In the genomic region with DNA sequence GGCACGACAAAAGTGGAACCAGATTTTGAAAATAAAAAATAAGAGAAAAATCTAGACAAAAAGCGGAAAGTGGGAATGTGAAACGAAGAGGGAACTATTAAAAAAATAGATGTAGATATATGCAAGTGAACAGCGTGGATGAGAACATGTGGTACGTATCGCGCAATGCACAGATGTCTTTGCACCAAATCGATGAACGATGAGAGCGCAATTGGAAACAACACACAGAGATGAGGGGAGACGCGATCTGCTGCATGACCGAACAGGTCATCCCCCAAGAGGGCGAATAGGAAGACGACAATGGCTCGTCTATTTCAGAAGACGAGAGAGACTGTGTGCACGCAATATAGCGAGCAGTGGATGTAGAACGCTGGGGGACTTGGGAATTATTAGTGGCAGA, we compare ENCODE assay signal across 4 worm cellular contexts.
TF ChIP-seq lines count a peak whose summit lies in the region.

No protein-coding gene starts in this region.

TF ChIP-seq in whole organism, early embryonic, 17 proteins besides CTCF, POLR2A, EP300 and RAD21:
- TF ChIP-seq tbx-11 (GFP tag; IDR thresholded peaks at IDR 0.05; lab: Robert Waterston, UW) (no peak), hmg-4 (GFP tag; optimal IDR thresholded peaks at IDR 0.05; lab: Kevin White, UChicago) (peak; percentile 63), pes-1 (GFP tag; IDR thresholded peaks at IDR 0.05; lab: Robert Waterston, UW) (0 out of 2 replicates have a peak, but pooled peaks have one; percentile 43), sea-1 (GFP tag; conservative IDR thresholded peaks at IDR 0.05; lab: Robert Waterston, UW) (no peak)

TF ChIP-seq in whole organism, late embryonic, 69 proteins besides CTCF, POLR2A, EP300 and RAD21 (continues in another document):
- TF ChIP-seq pax-1 (tag; optimal IDR thresholded peaks at IDR 0.05; lab: Kevin White, UChicago) (no peak), ttx-3 (tag; optimal IDR thresholded peaks at IDR 0.05; lab: Kevin White, UChicago) (no peak), ref-2 (tag; optimal IDR thresholded peaks at IDR 0.05; lab: Kevin White, UChicago) (no peak), nhr-232 (tag; optimal IDR thresholded peaks at IDR 0.05; lab: Kevin White, UChicago) (no peak), nfya-1 (tag; optimal IDR thresholded peaks at IDR 0.05; lab: Kevin White, UChicago) (no peak), dmd-4 (tag; optimal IDR thresholded peaks at IDR 0.05; lab: Kevin White, UChicago; ENCODE audit: borderline replicate concordance) (no peak), ceh-31 (tag; optimal IDR thresholded peaks at IDR 0.05; lab: Kevin White, UChicago) (peak; percentile 39), ceh-34 (tag; optimal IDR thresholded peaks at IDR 0.05; lab: Kevin White, UChicago) (no peak), tbx-2 (tag; optimal IDR thresholded peaks at IDR 0.05; lab: Kevin White, UChicago) (peak; percentile 12), elt-2 (tag; optimal IDR thresholded peaks at IDR 0.05; lab: Kevin White, UChicago) (peak; percentile 2), mec-3 (tag; optimal IDR thresholded peaks at IDR 0.05; lab: Kevin White, UChicago; ENCODE audit: borderline replicate concordance) (no peak), fkh-6 (tag; optimal IDR thresholded peaks at IDR 0.05; lab: Kevin White, UChicago) (no peak), pag-3 (tag; optimal IDR thresholded peaks at IDR 0.05; lab: Kevin White, UChicago; ENCODE audit: borderline replicate concordance) (no peak), hlh-13 (GFP tag; optimal IDR thresholded peaks at IDR 0.05; lab: Kevin White, UChicago) (no peak), ahr-1 (tag; optimal IDR thresholded peaks at IDR 0.05; lab: Kevin White, UChicago) (no peak), tbx-7 (tag; optimal IDR thresholded peaks at IDR 0.05; lab: Kevin White, UChicago) (no peak), ceh-22 (tag; optimal IDR thresholded peaks at IDR 0.05; lab: Kevin White, UChicago) (no peak), K09A11.1 (tag; optimal IDR thresholded peaks at IDR 0.05; lab: Kevin White, UChicago; ENCODE audit: insufficient read depth) (no peak), K02D7.2 (tag; optimal IDR thresholded peaks at IDR 0.05; lab: Kevin White, UChicago) (no peak), sdc-2 (tag; optimal IDR thresholded peaks at IDR 0.05; lab: Kevin White, UChicago) (no peak), pros-1 (tag; optimal IDR thresholded peaks at IDR 0.05; lab: Kevin White, UChicago) (no peak), hlh-6 (tag; optimal IDR thresholded peaks at IDR 0.05; lab: Kevin White, UChicago) (no peak), ceh-2 (tag; optimal IDR thresholded peaks at IDR 0.05; lab: Kevin White, UChicago) (no peak), C38D4.7 (GFP tag; optimal IDR thresholded peaks at IDR 0.05; lab: Kevin White, UChicago) (no peak), unc-42 (tag; optimal IDR thresholded peaks at IDR 0.05; lab: Kevin White, UChicago) (no peak), ceh-19 (GFP tag; optimal IDR thresholded peaks at IDR 0.05; lab: Kevin White, UChicago) (no peak), pat-9 (tag; optimal IDR thresholded peaks at IDR 0.05; lab: Kevin White, UChicago) (no peak), hlh-15 (tag; optimal IDR thresholded peaks at IDR 0.05; lab: Kevin White, UChicago) (no peak)

TF ChIP-seq in whole organism, midembryonic, 9 proteins besides CTCF, POLR2A, EP300 and RAD21:
- TF ChIP-seq med-1 (GFP tag; optimal IDR thresholded peaks at IDR 0.05; lab: Kevin White, UChicago; ENCODE audit: insufficient read depth) (no peak), flt-1 (GFP tag; IDR thresholded peaks at IDR 0.05; lab: Robert Waterston, UW) (0 out of 2 replicates have a peak, but pooled peaks have one; percentile 25), ztf-29 (GFP tag; IDR thresholded peaks at IDR 0.05; lab: Robert Waterston, UW) (no peak), tab-1 (GFP tag; IDR thresholded peaks at IDR 0.05; lab: Robert Waterston, UW) (0 out of 2 replicates have a peak, but pooled peaks have one; percentile 53)

TF ChIP-seq in whole organism, mixed stage, embryonic, 35 proteins besides CTCF, POLR2A, EP300 and RAD21:
- TF ChIP-seq ztf-11 (tag; optimal IDR thresholded peaks at IDR 0.05; lab: Kevin White, UChicago) (no peak), mls-2 (tag; optimal IDR thresholded peaks at IDR 0.05; lab: Kevin White, UChicago) (peak; percentile 17), mab-5 (tag; optimal IDR thresholded peaks at IDR 0.05; lab: Kevin White, UChicago) (no peak), nhr-12 (tag; optimal IDR thresholded peaks at IDR 0.05; lab: Kevin White, UChicago) (no peak), lin-32 (GFP tag; optimal IDR thresholded peaks at IDR 0.05; lab: Kevin White, UChicago) (peak; percentile 27), bed-3 (GFP tag; optimal IDR thresholded peaks at IDR 0.05; lab: Kevin White, UChicago) (no peak), M03D4.4 (tag; optimal IDR thresholded peaks at IDR 0.05; lab: Kevin White, UChicago) (no peak), ceh-83 (GFP tag; optimal IDR thresholded peaks at IDR 0.05; lab: Kevin White, UChicago) (no peak), sem-2 (GFP tag; optimal IDR thresholded peaks at IDR 0.05; lab: Kevin White, UChicago) (no peak), lsy-2 (tag; optimal IDR thresholded peaks at IDR 0.05; lab: Kevin White, UChicago) (no peak), nhr-237 (tag; optimal IDR thresholded peaks at IDR 0.05; lab: Kevin White, UChicago) (no peak), sptf-1 (tag; optimal IDR thresholded peaks at IDR 0.05; lab: Kevin White, UChicago) (no peak), unc-120 (tag; optimal IDR thresholded peaks at IDR 0.05; lab: Kevin White, UChicago; ENCODE audit: poor library complexity, severe bottlenecking) (no peak), cnd-1 (tag; optimal IDR thresholded peaks at IDR 0.05; lab: Kevin White, UChicago) (peak; percentile 47), pha-4 (tag; optimal IDR thresholded peaks at IDR 0.05; lab: Kevin White, UChicago) (no peak), ceh-39 (tag; optimal IDR thresholded peaks at IDR 0.05; lab: Kevin White, UChicago) (peak; percentile 72), nhr-76 (tag; optimal IDR thresholded peaks at IDR 0.05; lab: Kevin White, UChicago) (no peak), zip-8 (tag; optimal IDR thresholded peaks at IDR 0.05; lab: Kevin White, UChicago) (no peak), flh-1 (GFP tag; optimal IDR thresholded peaks at IDR 0.05; lab: Kevin White, UChicago) (no peak), ceh-43 (GFP tag; optimal IDR thresholded peaks at IDR 0.05; lab: Kevin White, UChicago) (no peak), hlh-1 (tag; optimal IDR thresholded peaks at IDR 0.05; lab: Kevin White, UChicago) (no peak), nhr-2 (tag; optimal IDR thresholded peaks at IDR 0.05; lab: Kevin White, UChicago) (peak; percentile 76)
TF ChIP-seq in whole organism, mixed stage, embryonic: peak in this region for 5.
